Fruit fly (Drosophila melanogaster): ENCODE data around the gene GABA-B-R2.

DNA sequence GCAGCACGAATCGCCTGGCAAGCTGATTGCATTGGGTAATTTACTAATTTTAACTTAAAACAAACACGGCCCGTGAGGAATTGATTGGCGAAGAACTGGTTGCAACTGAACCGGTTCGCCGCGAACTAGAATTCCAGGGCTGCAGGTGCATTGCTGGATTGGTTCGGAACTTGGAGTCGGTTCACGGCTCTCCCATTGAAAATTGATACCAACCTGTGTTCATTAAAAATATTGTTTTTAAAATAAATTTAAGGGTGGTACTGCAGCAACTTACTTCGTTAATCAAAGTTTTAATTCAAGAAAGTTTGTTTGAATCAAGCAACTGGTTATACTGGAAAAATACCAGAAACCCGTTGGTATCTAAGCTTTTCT lies 46.9 kb upstream of the GABA-B-R2 start, which contains the start of gene CASK:
- TF ChIP-seq CG17806 (tag; optimal IDR thresholded peaks at IDR 0.05) (no peak), CG34367 (tag; optimal IDR thresholded peaks at IDR 0.05) (no peak), CG32121 (GFP tag; IDR thresholded peaks at IDR 0.05) (no peak), Ets98B (GFP tag; IDR thresholded peaks at IDR 0.05) (no peak), CG12605 (GFP tag; IDR thresholded peaks at IDR 0.05) (no peak), CG4496 (GFP tag; IDR thresholded peaks at IDR 0.05) (no peak), fd96Ca (GFP tag; IDR thresholded peaks at IDR 0.05) (no peak), Snoo (tag; optimal IDR thresholded peaks at IDR 0.05) (no peak), CG10348 (GFP tag; IDR thresholded peaks at IDR 0.05) (no peak), EcR (GFP tag; optimal IDR thresholded peaks at IDR 0.05) (no peak), CG15710 (tag; optimal IDR thresholded peaks at IDR 0.05) (no peak), CG8159 (tag; optimal IDR thresholded peaks at IDR 0.05) (no peak)
